Worm (Caenorhabditis elegans) whole organism, L1 larva: Measurements from ENCODE around the gene epg-5.

ENCODE experiments used
- C04F5.9 ChIP-seq: sonication (generic microtip); optimal IDR thresholded peaks from 2 replicates; lab custom pipeline; 2016; ENCODE audit warnings: missing genetic modification characterization, missing compliant biosample characterization
- C16A3.4 ChIP-seq: fragments of 150-350 bp; optimal IDR thresholded peaks from 2 replicates; lab custom pipeline; 2014; ENCODE audit warnings: missing biosample characterization, missing genetic modification characterization
- Y116A8C.19 ChIP-seq: sonication (generic microtip); optimal IDR thresholded peaks from 2 replicates; lab custom pipeline; 2016; ENCODE audit warnings: missing compliant biosample characterization, missing genetic modification characterization, borderline replicate concordance
- aha-1 ChIP-seq: fragments of 150-350 bp; optimal IDR thresholded peaks from 2 replicates; lab custom pipeline; 2014; ENCODE audit warnings: missing biosample characterization, missing genetic modification characterization
- aly-2 ChIP-seq: fragments of 150-350 bp; optimal IDR thresholded peaks from 2 replicates; lab custom pipeline; 2014; ENCODE audit warnings: missing biosample characterization, missing genetic modification characterization
- ama-1 ChIP-seq: fragments of 150-350 bp; optimal IDR thresholded peaks from 2 replicates; lab custom pipeline; 2014
- blmp-1 ChIP-seq: fragments of 150-350 bp; optimal IDR thresholded peaks from 2 replicates; lab custom pipeline; 2014; ENCODE audit warnings: missing biosample characterization, missing genetic modification characterization
- ceh-8 ChIP-seq: fragments of 200-800 bp; sonication (Bioruptor generic); optimal IDR thresholded peaks from 2 replicates; lab custom pipeline; 2018; ENCODE audit warnings: mild to moderate bottlenecking, missing genetic modification characterization, moderate library complexity, missing compliant biosample characterization
- ceh-82 ChIP-seq, 3 experiments: fragments of 150-350 bp in 1 of 3; sonication (generic microtip) in 2 of 3; optimal IDR thresholded peaks; 2 replicates each; lab custom pipeline; 2014 to 2017; ENCODE audit warnings: missing biosample characterization in 3 of 3, missing genetic modification characterization in 3 of 3
- ceh-90 ChIP-seq: sonication (generic microtip); optimal IDR thresholded peaks from 2 replicates; lab custom pipeline; 2016; ENCODE audit warnings: missing genetic modification characterization, missing compliant biosample characterization
- dsc-1 ChIP-seq: sonication (generic microtip); optimal IDR thresholded peaks from 2 replicates; lab custom pipeline; 2016; ENCODE audit warnings: mild to moderate bottlenecking, missing genetic modification characterization, missing compliant biosample characterization
- efl-1 ChIP-seq, 4 experiments: fragments of 150-350 bp; optimal IDR thresholded peaks in 3 of 4; peaks in 1 of 4; 1 replicate in 1 of 4; 2 replicates in 3 of 4; lab custom pipeline; 2014; ENCODE audit warnings: missing biosample characterization in 2 of 4, missing genetic modification characterization in 2 of 4, missing genetic modification reagents in 2 of 4
- elt-2 ChIP-seq: sonication (generic microtip); optimal IDR thresholded peaks from 2 replicates; lab custom pipeline; 2016; ENCODE audit warnings: missing genetic modification characterization, mild to moderate bottlenecking, inconsistent platforms, missing compliant biosample characterization, missing genetic modification reagents
- elt-3 ChIP-seq, 6 experiments: fragments of 150-350 bp in 1 of 6; sonication (generic microtip); optimal IDR thresholded peaks; 2 replicates each; lab custom pipeline; 2017 to 2018; ENCODE audit warnings: missing biosample characterization in 6 of 6, missing genetic modification characterization in 6 of 6, inconsistent platforms in 1 of 6
- grh-1 ChIP-seq: fragments of 200-800 bp; sonication (Bioruptor generic); IDR thresholded peaks from 2 replicates; pipeline ENCODE4 v1.3.6; 2022; ENCODE audit warnings: missing genetic modification reagents, missing genetic modification characterization, missing compliant biosample characterization
- irx-1 ChIP-seq: sonication (generic microtip); optimal IDR thresholded peaks from 2 replicates; lab custom pipeline; 2016; ENCODE audit warnings: missing genetic modification characterization, missing compliant biosample characterization
- jun-1 ChIP-seq: fragments of 150-350 bp; optimal IDR thresholded peaks from 2 replicates; lab custom pipeline; 2014; ENCODE audit warnings: missing biosample characterization, missing genetic modification reagents, missing genetic modification characterization
- lin-14 ChIP-seq: fragments of 200-800 bp; sonication (Bioruptor generic); optimal IDR thresholded peaks from 2 replicates; lab custom pipeline; 2018; ENCODE audit warnings: mild to moderate bottlenecking, missing genetic modification characterization, moderate library complexity, missing compliant biosample characterization
- lir-3 ChIP-seq: sonication (generic microtip); optimal IDR thresholded peaks from 2 replicates; lab custom pipeline; 2016; ENCODE audit warnings: mild to moderate bottlenecking, missing genetic modification characterization, moderate library complexity, missing compliant biosample characterization; ENCODE audit not compliant: poor library complexity
- lsy-2 ChIP-seq, 2 experiments: fragments of 150-350 bp; optimal IDR thresholded peaks; 2 replicates each; lab custom pipeline; 2014; ENCODE audit warnings: missing biosample characterization in 2 of 2, missing genetic modification characterization in 2 of 2
- mdl-1 ChIP-seq, 2 experiments: fragments of 150-350 bp; optimal IDR thresholded peaks; 2 replicates each; lab custom pipeline; 2014 to 2017; ENCODE audit warnings: missing biosample characterization in 2 of 2, missing genetic modification characterization in 2 of 2, inconsistent platforms in 1 of 2
- mep-1 ChIP-seq: fragments of 150-350 bp; optimal IDR thresholded peaks from 2 replicates; lab custom pipeline; 2014; ENCODE audit warnings: missing biosample characterization, missing genetic modification characterization
- nhr-11 ChIP-seq: fragments of 150-350 bp; optimal IDR thresholded peaks from 2 replicates; lab custom pipeline; 2014; ENCODE audit warnings: missing biosample characterization, missing genetic modification characterization
- nhr-12 ChIP-seq: sonication (generic microtip); optimal IDR thresholded peaks from 2 replicates; lab custom pipeline; 2017; ENCODE audit warnings: missing biosample characterization, missing genetic modification characterization
- nhr-20 ChIP-seq: sonication (generic microtip); optimal IDR thresholded peaks from 2 replicates; lab custom pipeline; 2016; ENCODE audit warnings: mild to moderate bottlenecking, missing genetic modification characterization, missing compliant biosample characterization
- nhr-237 ChIP-seq: fragments of 150-350 bp; optimal IDR thresholded peaks from 2 replicates; lab custom pipeline; 2014; ENCODE audit warnings: missing biosample characterization, missing genetic modification characterization
- nhr-47 ChIP-seq: sonication (generic microtip); optimal IDR thresholded peaks from 2 replicates; lab custom pipeline; 2016; ENCODE audit warnings: mild to moderate bottlenecking, missing genetic modification characterization, moderate library complexity, missing compliant biosample characterization
- nhr-71 ChIP-seq: sonication (generic microtip); optimal IDR thresholded peaks from 2 replicates; lab custom pipeline; 2016; ENCODE audit warnings: mild to moderate bottlenecking, missing genetic modification characterization, moderate library complexity, missing compliant biosample characterization
- nhr-77 ChIP-seq: fragments of 150-350 bp; optimal IDR thresholded peaks from 2 replicates; lab custom pipeline; 2014; ENCODE audit warnings: missing biosample characterization, missing genetic modification characterization
- nhr-85 ChIP-seq: sonication (generic microtip); peaks from one replicate; lab custom pipeline; 2016; ENCODE audit warnings: missing genetic modification characterization, inconsistent platforms, missing compliant biosample characterization
- nhr-90 ChIP-seq: sonication (generic microtip); optimal IDR thresholded peaks from 2 replicates; lab custom pipeline; 2016; ENCODE audit warnings: mild to moderate bottlenecking, missing genetic modification characterization, missing compliant biosample characterization; ENCODE audit not compliant: poor library complexity
- snpc-4 ChIP-seq: fragments of 150-350 bp; optimal IDR thresholded peaks from 2 replicates; lab custom pipeline; 2014; ENCODE audit warnings: missing biosample characterization, missing genetic modification characterization
- snu-23 ChIP-seq: sonication (generic microtip); optimal IDR thresholded peaks from 2 replicates; lab custom pipeline; 2016; ENCODE audit warnings: missing genetic modification characterization, missing compliant biosample characterization
- sox-4 ChIP-seq: sonication (generic microtip); optimal IDR thresholded peaks from 2 replicates; lab custom pipeline; 2016; ENCODE audit warnings: missing genetic modification characterization, missing compliant biosample characterization
- sptf-1 ChIP-seq: fragments of 150-350 bp; optimal IDR thresholded peaks from 2 replicates; lab custom pipeline; 2014; ENCODE audit warnings: missing biosample characterization, missing genetic modification characterization
- swsn-7 ChIP-seq: sonication (generic microtip); optimal IDR thresholded peaks from 2 replicates; lab custom pipeline; 2016; ENCODE audit warnings: missing genetic modification characterization, missing compliant biosample characterization
- unc-130 ChIP-seq: fragments of 150-350 bp; optimal IDR thresholded peaks from 2 replicates; lab custom pipeline; 2017; ENCODE audit warnings: missing biosample characterization, missing genetic modification characterization, inconsistent platforms
- vab-15 ChIP-seq: sonication (generic microtip); optimal IDR thresholded peaks from 2 replicates; lab custom pipeline; 2017; ENCODE audit warnings: missing genotype, mild to moderate bottlenecking, missing genetic modification characterization, missing compliant biosample characterization
- xbp-1 ChIP-seq: sonication (generic microtip); optimal IDR thresholded peaks from 2 replicates; lab custom pipeline; 2016; ENCODE audit warnings: missing genetic modification characterization, missing compliant biosample characterization
- ztf-11 ChIP-seq, 2 experiments: sonication (generic microtip); optimal IDR thresholded peaks; 2 replicates each; lab custom pipeline; 2016 to 2017; ENCODE audit warnings: missing genetic modification characterization in 2 of 2, missing biosample characterization in 1 of 2, missing compliant biosample characterization in 1 of 2

epg-5 gene

ce11 chrII:6588605-6589292 is 20.4 kb downstream of the epg-5 start, which contains the start of gene icd-1 (continued):
- TF ChIP-seq irx-1 (tag; lab: Kevin White, UChicago), result peak; percentile 88
- TF ChIP-seq ama-1 (lab: Kevin White, UChicago), result peak; percentile 43
- TF ChIP-seq unc-130, result peak; percentile 74
- TF ChIP-seq lir-3, result peak; percentile 89
- TF ChIP-seq efl-1 (optimal IDR thresholded peaks at IDR 0.05; lab: Kevin White, UChicago), result peak; percentile 93 to 96
- TF ChIP-seq efl-1 (GFP tag; optimal IDR thresholded peaks at IDR 0.05 in 1 of 2; lab: Kevin White, UChicago), result peak; percentile 73 to 98
- peak; percentile 83 for TF ChIP-seq snpc-4 (tag; lab: Kevin White, UChicago)
- TF ChIP-seq mdl-1 (tag; optimal IDR thresholded peaks at IDR 0.05; lab: Kevin White, UChicago), result peak; percentile 45 to 89
- TF ChIP-seq nhr-47, result peak; percentile 97
- peak; percentile 95 for TF ChIP-seq grh-1 (GFP tag; lab: Robert Waterston, UW)
- peak; percentile 28 for TF ChIP-seq ceh-90
- peak; percentile 98 for TF ChIP-seq swsn-7 (tag; lab: Kevin White, UChicago)
- peak; percentile 94 for TF ChIP-seq nhr-77
- TF ChIP-seq mep-1, result peak; percentile 94
- TF ChIP-seq aha-1 (tag; lab: Kevin White, UChicago), result peak; percentile 85
- TF ChIP-seq nhr-85 (tag; lab: Kevin White, UChicago), result peak; percentile 99
- TF ChIP-seq lin-14 (GFP tag; lab: Kevin White, UChicago), result peak; percentile 98
- peak; percentile 98 for TF ChIP-seq nhr-20 (tag; lab: Kevin White, UChicago)
- TF ChIP-seq blmp-1 (tag; lab: Kevin White, UChicago), result peak; percentile 79
- peak; percentile 94 for TF ChIP-seq jun-1 (tag; lab: Kevin White, UChicago)
- TF ChIP-seq vab-15 (tag; lab: Kevin White, UChicago), result no peak
- peak; percentile 93 for TF ChIP-seq nhr-237 (tag; lab: Kevin White, UChicago)
- no peak for TF ChIP-seq Y116A8C.19 (tag; lab: Kevin White, UChicago)
- TF ChIP-seq nhr-12 (tag; lab: Kevin White, UChicago), result no peak
- TF ChIP-seq ceh-8, result peak; percentile 80
- TF ChIP-seq elt-2 (tag; lab: Kevin White, UChicago), result peak; percentile 84
- TF ChIP-seq snu-23 (GFP tag; lab: Kevin White, UChicago), result peak; percentile 99
- TF ChIP-seq dsc-1 (tag; lab: Kevin White, UChicago), result peak; percentile 94
- peak; percentile 92 for TF ChIP-seq C16A3.4 (tag; lab: Kevin White, UChicago)
- TF ChIP-seq sox-4, result peak; percentile 44
- TF ChIP-seq C04F5.9 (tag; lab: Kevin White, UChicago), result peak; percentile 70
- peak; percentile 94 to 96 for TF ChIP-seq lsy-2 (tag; optimal IDR thresholded peaks at IDR 0.05; lab: Kevin White, UChicago)
- no peak for TF ChIP-seq sptf-1
- TF ChIP-seq xbp-1 (tag; lab: Kevin White, UChicago), result peak; percentile 94
- peak; percentile 97 for TF ChIP-seq nhr-11 (tag; lab: Kevin White, UChicago)

- TF ChIP-seq nhr-90 (peak; percentile 39), nhr-47 (no peak), elt-2 (tag; lab: Kevin White, UChicago) (peak; percentile 30), lsy-2 (tag; optimal IDR thresholded peaks at IDR 0.05; lab: Kevin White, UChicago) (peak in 1 of 2 experiments; percentile 15), ceh-82 (tag; optimal IDR thresholded peaks at IDR 0.05; lab: Kevin White, UChicago) (peak in 1 of 3 experiments; percentile 16), aly-2 (tag; lab: Kevin White, UChicago) (peak; percentile 75), lir-3 (no peak), ztf-11 (tag; optimal IDR thresholded peaks at IDR 0.05; lab: Kevin White, UChicago) (peak in 1 of 2 experiments; percentile 3), nhr-20 (tag; lab: Kevin White, UChicago) (peak; percentile 1), snu-23 (GFP tag; lab: Kevin White, UChicago) (peak; percentile 32), nhr-71 (tag; lab: Kevin White, UChicago) (peak; percentile 11), ama-1 (lab: Kevin White, UChicago) (peak; percentile 62), nhr-85 (tag; lab: Kevin White, UChicago) (peak; percentile 24), elt-3 (tag; optimal IDR thresholded peaks at IDR 0.05; lab: Kevin White, UChicago) (no peak)
These were observed 21.8 kb downstream of the epg-5 start, which contains the start of gene C56C10.7 for ce11 chrII:6587264-6587870. TSS of gene C56C10.7 (minus strand) at chrII:6587575.
